Worm (Caenorhabditis elegans): ENCODE data around the gene F19G12.8.
"Not testable (repeated sequence)": the region's sequence is repeated elsewhere in the genome, so short reads cannot be mapped to it uniquely, and the experiment has no call there.

F19G12.8 gene

DNA sequence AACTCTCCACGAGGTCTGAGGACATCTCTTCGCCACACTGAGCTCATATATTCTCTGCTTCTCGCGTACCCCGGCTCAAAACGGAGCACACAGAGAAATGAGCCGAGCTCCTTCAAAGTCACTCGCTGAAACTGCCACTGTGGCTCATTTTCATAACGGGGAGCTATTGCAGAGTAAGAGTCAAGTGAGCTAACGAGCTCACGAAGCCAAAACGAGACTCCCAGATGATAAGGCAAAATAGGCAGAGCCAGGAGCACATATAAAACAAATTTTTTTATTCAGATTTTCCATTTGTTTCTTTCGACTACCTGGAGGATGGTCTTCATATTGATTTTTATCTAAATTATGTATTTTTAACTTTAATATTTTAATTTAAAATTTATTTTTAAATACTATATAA, 7.4 kb downstream of the F19G12.8 start, which contains the start of gene F19G12.3:
TSS of gene F19G12.3 (plus strand) at position 301 of the 400 bp plus-strand sequence.
- TF ChIP-seq blmp-1 (tag; optimal IDR thresholded peaks at IDR 0.05) (no peak), tbx-8 (GFP tag; optimal IDR thresholded peaks at IDR 0.05) (no peak), cnd-1 (tag; optimal IDR thresholded peaks at IDR 0.05) (no peak), ces-1 (GFP tag; optimal IDR thresholded peaks at IDR 0.05) (no peak), mab-5 (tag; optimal IDR thresholded peaks at IDR 0.05) (no peak), M03D4.4 (tag; optimal IDR thresholded peaks at IDR 0.05) (no peak), lin-13 (tag; optimal IDR thresholded peaks at IDR 0.05) (no peak), sem-2 (GFP tag; optimal IDR thresholded peaks at IDR 0.05) (no peak), snpc-4 (tag; optimal IDR thresholded peaks at IDR 0.05) (no peak), ceh-39 (tag; optimal IDR thresholded peaks at IDR 0.05) (no peak), mep-1 (tag; optimal IDR thresholded peaks at IDR 0.05) (no peak), pha-4 (tag; optimal IDR thresholded peaks at IDR 0.05) (no peak), nhr-12 (tag; optimal IDR thresholded peaks at IDR 0.05) (no peak), ceh-43 (GFP tag; optimal IDR thresholded peaks at IDR 0.05) (no peak), mls-2 (tag; optimal IDR thresholded peaks at IDR 0.05) (no peak), ztf-11 (tag; optimal IDR thresholded peaks at IDR 0.05) (no peak)

DNA sequence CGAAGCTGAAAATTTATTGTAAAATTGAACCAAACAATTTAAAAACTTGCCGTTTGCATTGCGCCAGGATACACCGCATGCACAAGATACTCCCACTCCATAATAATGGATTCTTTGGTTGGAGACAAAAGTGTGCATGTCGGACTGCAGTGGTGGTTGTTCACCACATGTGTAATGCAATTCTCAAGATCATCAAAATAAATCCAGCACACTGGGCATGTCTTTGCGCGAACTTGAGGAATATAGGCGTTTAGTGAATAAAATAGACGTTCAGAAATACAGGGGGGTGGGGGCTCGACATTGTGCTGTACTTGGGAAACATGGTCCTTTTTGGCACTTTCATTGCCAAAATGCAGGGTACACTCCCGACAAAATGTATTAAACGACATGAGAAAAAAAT, 9.3 kb downstream of the F19G12.8 start, which contains the start of gene F19G12.11:
TSS of gene F19G12.11 (minus strand) at position 101 of the 400 bp plus-strand sequence.
- no peak for TF ChIP-seq hlh-1 (tag; optimal IDR thresholded peaks at IDR 0.05)
- TF ChIP-seq unc-62 (GFP tag; optimal IDR thresholded peaks at IDR 0.05) = no peak
- TF ChIP-seq elt-3 (tag; optimal IDR thresholded peaks at IDR 0.05) = no peak
- no peak for TF ChIP-seq bed-3 (GFP tag; optimal IDR thresholded peaks at IDR 0.05)
- no peak for TF ChIP-seq blmp-1 (tag; optimal IDR thresholded peaks at IDR 0.05)
- no peak for TF ChIP-seq ceh-83 (GFP tag; optimal IDR thresholded peaks at IDR 0.05)
- TF ChIP-seq nhr-76 (tag; optimal IDR thresholded peaks at IDR 0.05) = no peak
- no peak for TF ChIP-seq snpc-4 (tag; optimal IDR thresholded peaks at IDR 0.05)
- TF ChIP-seq unc-39 (tag; optimal IDR thresholded peaks at IDR 0.05) = no peak
- no peak for TF ChIP-seq ceh-39 (tag; optimal IDR thresholded peaks at IDR 0.05)
- no peak for TF ChIP-seq nhr-237 (tag; optimal IDR thresholded peaks at IDR 0.05)
- no peak for TF ChIP-seq M03D4.4 (tag; optimal IDR thresholded peaks at IDR 0.05)
- no peak for TF ChIP-seq unc-120 (tag; optimal IDR thresholded peaks at IDR 0.05; ENCODE audit: poor library complexity, severe bottlenecking)
- no peak for TF ChIP-seq elt-1 (tag; optimal IDR thresholded peaks at IDR 0.05; ENCODE audit: borderline replicate concordance, insufficient read depth)
- TF ChIP-seq ham-2 (GFP tag; optimal IDR thresholded peaks at IDR 0.05) = no peak
- no peak for TF ChIP-seq nhr-28 (tag; optimal IDR thresholded peaks at IDR 0.05)
- TF ChIP-seq nhr-12 (tag; optimal IDR thresholded peaks at IDR 0.05) = no peak
- TF ChIP-seq mls-2 (tag; optimal IDR thresholded peaks at IDR 0.05) = no peak
- no peak for TF ChIP-seq cnd-1 (tag; optimal IDR thresholded peaks at IDR 0.05)
- TF ChIP-seq sptf-1 (tag; optimal IDR thresholded peaks at IDR 0.05) = no peak

DNA sequence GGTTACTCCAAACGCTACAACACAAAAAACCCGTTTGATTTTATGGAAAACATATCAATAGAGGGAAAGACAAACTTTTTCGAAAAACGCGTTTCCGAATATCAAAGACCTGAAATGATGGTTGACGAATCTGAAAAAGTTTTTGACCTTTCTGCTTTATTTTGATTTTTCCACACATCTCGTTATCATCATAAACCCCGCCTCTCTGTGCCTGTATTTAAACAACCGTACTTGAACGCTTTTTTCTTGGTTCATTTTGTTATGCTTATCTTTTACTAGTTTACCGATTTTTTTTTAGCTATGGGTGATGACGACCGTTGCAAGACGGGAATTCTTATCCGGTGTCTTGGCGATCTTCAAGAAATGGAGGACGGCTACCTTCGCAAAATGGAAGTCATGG, 13.6 kb downstream of the F19G12.8 start, which contains the start of gene F19G12.1:
TSS of gene F19G12.1 (plus strand) at position 301 of the 400 bp plus-strand sequence.
- not testable (repeated sequence) for TF ChIP-seq nhr-237 (tag; optimal IDR thresholded peaks at IDR 0.05); flh-1 (GFP tag; optimal IDR thresholded peaks at IDR 0.05); nhr-76 (tag; optimal IDR thresholded peaks at IDR 0.05)

DNA sequence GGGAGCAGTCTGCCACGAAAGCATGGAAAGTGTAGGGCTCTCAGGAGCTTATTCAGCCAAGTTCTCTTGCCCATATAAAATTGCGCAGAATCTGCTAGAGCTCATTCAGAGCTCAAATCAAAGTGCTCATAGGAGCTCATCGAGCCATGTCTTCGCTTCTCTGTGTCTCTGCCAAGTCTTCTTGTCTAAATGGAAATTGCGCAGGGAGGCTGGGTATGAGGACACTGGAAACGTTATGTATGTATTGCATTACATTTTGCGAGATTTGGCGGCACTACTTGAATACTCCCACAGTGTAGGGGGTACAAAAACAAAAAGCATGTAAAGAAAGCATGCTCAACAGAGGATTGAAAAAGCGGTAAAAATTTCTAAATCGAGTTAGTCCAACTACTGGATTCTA, 20.0 kb downstream of the F19G12.8 start:
- TF ChIP-seq unc-62 (GFP tag; optimal IDR thresholded peaks at IDR 0.05) (no peak), blmp-1 (tag; optimal IDR thresholded peaks at IDR 0.05) (no peak), mls-2 (tag; optimal IDR thresholded peaks at IDR 0.05) (no peak), unc-120 (tag; optimal IDR thresholded peaks at IDR 0.05; ENCODE audit: poor library complexity, severe bottlenecking) (no peak), unc-39 (tag; optimal IDR thresholded peaks at IDR 0.05) (no peak), flh-1 (GFP tag; optimal IDR thresholded peaks at IDR 0.05) (no peak), ceh-43 (GFP tag; optimal IDR thresholded peaks at IDR 0.05) (no peak), elt-1 (tag; optimal IDR thresholded peaks at IDR 0.05; ENCODE audit: borderline replicate concordance, insufficient read depth) (no peak)

DNA sequence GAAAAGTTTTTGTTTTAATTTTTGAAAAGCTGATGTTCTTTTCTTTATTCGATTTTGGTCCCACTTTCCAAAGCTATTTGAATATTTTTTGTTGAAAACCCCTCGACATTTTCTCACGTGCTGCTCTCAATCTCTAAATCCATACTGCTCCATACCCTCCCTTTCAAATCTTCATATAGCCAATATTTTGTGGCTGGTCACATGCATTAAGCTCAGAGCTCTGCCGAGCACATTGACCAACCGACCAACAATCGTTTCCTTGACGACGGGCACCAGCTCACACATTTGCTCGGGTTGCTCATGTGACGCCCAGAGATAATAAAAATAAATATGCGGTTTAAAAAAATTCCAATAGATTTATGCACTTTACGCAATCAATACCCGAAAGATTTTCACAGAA, 21.8 kb downstream of the F19G12.8 start:
- no peak for TF ChIP-seq cnd-1 (tag; optimal IDR thresholded peaks at IDR 0.05)
- TF ChIP-seq snpc-4 (tag; optimal IDR thresholded peaks at IDR 0.05) = no peak
- TF ChIP-seq sem-2 (GFP tag; optimal IDR thresholded peaks at IDR 0.05) = no peak
- TF ChIP-seq lsy-2 (tag; optimal IDR thresholded peaks at IDR 0.05) = no peak
- no peak for TF ChIP-seq nhr-237 (tag; optimal IDR thresholded peaks at IDR 0.05)
- TF ChIP-seq ceh-83 (GFP tag; optimal IDR thresholded peaks at IDR 0.05) = no peak
- TF ChIP-seq ceh-39 (tag; optimal IDR thresholded peaks at IDR 0.05) = no peak
- TF ChIP-seq M03D4.4 (tag; optimal IDR thresholded peaks at IDR 0.05) = no peak

All from whole organism, mixed stage, embryonic.